Worm (Caenorhabditis elegans): ENCODE results near the gene C35D10.10.

C35D10.10 gene

DNA sequence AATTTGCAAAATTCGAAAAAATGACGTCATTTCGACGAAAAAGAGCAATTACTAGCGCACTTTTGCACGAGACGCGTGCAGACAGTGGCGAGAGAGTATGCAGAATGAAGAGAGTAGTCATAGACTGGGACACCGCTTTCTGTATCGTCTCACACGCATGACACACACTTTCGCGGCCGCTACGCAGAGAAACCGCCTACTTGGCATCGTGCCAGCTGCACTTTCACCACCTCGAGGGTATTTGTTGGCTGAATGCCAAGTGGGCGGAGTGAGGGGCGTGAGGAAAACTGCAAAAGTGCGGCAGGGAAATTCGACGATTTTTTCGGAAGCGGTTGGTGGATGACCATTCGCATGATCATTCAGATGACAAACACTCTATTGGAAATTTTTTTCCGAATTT, 38.1 kb upstream of the C35D10.10 start (continued):
- TF ChIP-seq nhr-10 (tag; optimal IDR thresholded peaks at IDR 0.05) (peak; percentile 86), ZK546.5 (tag; optimal IDR thresholded peaks at IDR 0.05) (peak; percentile 88), ama-1 (optimal IDR thresholded peaks at IDR 0.05) (peak; percentile 36), fos-1 (tag; optimal IDR thresholded peaks at IDR 0.05) (peak; percentile 100), ceh-82 (tag; optimal IDR thresholded peaks at IDR 0.05) (peak; percentile 92), crh-2 (tag; optimal IDR thresholded peaks at IDR 0.05) (peak; percentile 99), lin-39 (tag; optimal IDR thresholded peaks at IDR 0.05) (peak; percentile 77), gmeb-1 (tag; optimal IDR thresholded peaks at IDR 0.05) (peak; percentile 93)

DNA sequence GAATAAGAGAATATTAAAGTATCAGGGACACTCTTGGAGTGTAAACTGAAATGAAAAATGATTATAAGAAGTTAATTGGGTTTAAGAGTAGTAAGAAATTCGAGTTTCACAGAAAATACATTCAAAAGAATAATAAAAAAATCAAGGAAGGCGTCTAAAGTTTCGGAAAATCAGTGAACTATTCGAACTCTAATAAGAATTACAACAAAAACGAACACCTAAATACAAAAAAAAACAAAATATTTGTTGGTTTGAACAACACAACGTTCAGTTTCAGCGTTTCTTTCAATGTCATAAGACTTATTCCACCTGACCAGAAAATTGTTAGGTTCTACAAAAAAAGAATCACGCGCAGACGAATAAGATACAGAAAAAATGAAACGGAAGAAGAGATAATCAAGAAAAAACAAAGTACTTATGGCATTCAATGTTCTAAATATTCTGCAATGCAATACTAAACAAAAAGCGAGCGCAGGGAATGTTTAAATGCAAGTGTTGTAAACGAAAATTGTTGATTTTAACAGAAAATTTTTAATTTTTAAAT, 37.5 kb upstream of the C35D10.10 start, which contains the start of gene nhl-2:
nhl-2 (minus strand) TSS at position 51 of the 544 bp plus-strand sequence.
- TF ChIP-seq dmd-4 (tag; optimal IDR thresholded peaks at IDR 0.05), result no peak
- no peak for TF ChIP-seq nhr-25 (tag; optimal IDR thresholded peaks at IDR 0.05)
- TF ChIP-seq ztf-1 (GFP tag; conservative IDR thresholded peaks at IDR 0.05), result no peak
- TF ChIP-seq sma-9 (GFP tag; optimal IDR thresholded peaks at IDR 0.05), result no peak
- no peak for TF ChIP-seq sma-9 (tag; optimal IDR thresholded peaks at IDR 0.05)
- TF ChIP-seq fos-1 (tag; optimal IDR thresholded peaks at IDR 0.05), result no peak
- TF ChIP-seq crh-2 (tag; optimal IDR thresholded peaks at IDR 0.05), result no peak
- no peak for TF ChIP-seq skn-1 (tag; optimal IDR thresholded peaks at IDR 0.05)
- TF ChIP-seq egl-27 (tag; optimal IDR thresholded peaks at IDR 0.05), result no peak
- TF ChIP-seq ceh-16 (tag; optimal IDR thresholded peaks at IDR 0.05), result no peak
- TF ChIP-seq ZK546.5 (tag; optimal IDR thresholded peaks at IDR 0.05), result no peak
- TF ChIP-seq C34F6.9 (tag; optimal IDR thresholded peaks at IDR 0.05), result no peak
- no peak for TF ChIP-seq peb-1 (tag; optimal IDR thresholded peaks at IDR 0.05)
- TF ChIP-seq snpc-4 (tag; optimal IDR thresholded peaks at IDR 0.05), result no peak
- no peak for TF ChIP-seq lin-11 (tag; optimal IDR thresholded peaks at IDR 0.05)
- TF ChIP-seq nhr-6 (tag; optimal IDR thresholded peaks at IDR 0.05), result no peak
- TF ChIP-seq aly-2 (tag; optimal IDR thresholded peaks at IDR 0.05), result no peak
- no peak for TF ChIP-seq sma-3 (GFP tag; optimal IDR thresholded peaks at IDR 0.05)
- no peak for TF ChIP-seq nhr-10 (tag; optimal IDR thresholded peaks at IDR 0.05)
- no peak for TF ChIP-seq elt-3 (tag; optimal IDR thresholded peaks at IDR 0.05)
- no peak for TF ChIP-seq nhr-77 (tag; optimal IDR thresholded peaks at IDR 0.05)

DNA sequence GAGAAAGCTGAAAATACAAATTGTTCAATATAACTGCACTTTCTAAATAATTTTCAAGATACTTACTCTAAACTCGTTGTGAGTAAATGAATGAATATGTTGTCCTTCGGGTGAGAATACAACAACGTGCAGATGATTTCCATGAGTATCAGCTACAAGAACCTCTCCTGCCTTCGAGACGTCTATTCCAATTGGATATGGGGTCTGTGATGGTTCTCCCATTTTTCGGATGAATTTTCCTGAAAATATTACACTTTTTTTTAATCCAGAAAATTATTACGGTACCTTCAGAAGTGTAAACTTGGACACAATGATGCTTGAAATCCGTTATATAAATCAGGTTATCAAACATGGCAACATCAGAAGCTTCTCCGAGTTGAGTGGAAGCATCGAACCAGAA, 33.7 kb upstream of the C35D10.10 start:
- TF ChIP-seq snpc-4 (tag; optimal IDR thresholded peaks at IDR 0.05), result no peak
- no peak for TF ChIP-seq sma-9 (GFP tag; optimal IDR thresholded peaks at IDR 0.05)
- no peak for TF ChIP-seq sma-9 (tag; optimal IDR thresholded peaks at IDR 0.05)
- TF ChIP-seq ama-1 (optimal IDR thresholded peaks at IDR 0.05), result no peak
- TF ChIP-seq nhr-11 (tag; optimal IDR thresholded peaks at IDR 0.05), result no peak
- TF ChIP-seq C34F6.9 (tag; optimal IDR thresholded peaks at IDR 0.05), result no peak
- no peak for TF ChIP-seq Y55F3AM.14 (GFP tag; optimal IDR thresholded peaks at IDR 0.05)
- no peak for TF ChIP-seq mbf-1 (tag; optimal IDR thresholded peaks at IDR 0.05)
- TF ChIP-seq aly-2 (tag; optimal IDR thresholded peaks at IDR 0.05), result no peak
- no peak for TF ChIP-seq lin-11 (tag; optimal IDR thresholded peaks at IDR 0.05)
- TF ChIP-seq sem-4 (tag; optimal IDR thresholded peaks at IDR 0.05), result no peak
- no peak for TF ChIP-seq egl-27 (tag; optimal IDR thresholded peaks at IDR 0.05)
- no peak for TF ChIP-seq nhr-6 (tag; optimal IDR thresholded peaks at IDR 0.05)
- no peak for TF ChIP-seq elt-3 (tag; optimal IDR thresholded peaks at IDR 0.05)
- no peak for TF ChIP-seq lin-13 (GFP tag; optimal IDR thresholded peaks at IDR 0.05)
- no peak for TF ChIP-seq ceh-82 (tag; optimal IDR thresholded peaks at IDR 0.05)
- TF ChIP-seq fos-1 (tag; optimal IDR thresholded peaks at IDR 0.05), result no peak
- TF ChIP-seq nhr-21 (tag; optimal IDR thresholded peaks at IDR 0.05), result no peak
- no peak for TF ChIP-seq lsy-2 (tag; optimal IDR thresholded peaks at IDR 0.05)

DNA sequence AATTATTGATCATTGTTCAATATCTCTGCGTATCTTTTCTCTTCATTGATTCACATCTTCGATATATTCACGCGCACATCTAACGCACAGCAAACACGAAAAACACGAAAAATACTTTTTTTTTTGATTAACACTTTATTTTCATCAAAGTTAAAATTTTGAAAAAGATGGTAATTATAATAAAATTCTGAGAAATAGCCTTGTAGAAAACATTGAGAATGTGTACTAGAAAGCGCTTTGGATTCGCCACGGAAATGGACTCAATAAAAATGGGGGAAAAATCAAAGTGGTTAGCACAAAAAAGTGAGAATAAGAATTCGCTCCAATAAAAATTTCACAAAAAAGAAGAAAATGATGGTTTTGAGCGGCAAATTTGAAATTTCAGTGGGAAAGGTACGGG, 31.9 kb upstream of the C35D10.10 start, which contains the start of gene F26F4.6:
F26F4.6 (minus strand) TSS at position 101 of the 400 bp plus-strand sequence.
- no peak for TF ChIP-seq mbf-1 (tag; optimal IDR thresholded peaks at IDR 0.05)
- no peak for TF ChIP-seq blmp-1 (tag; optimal IDR thresholded peaks at IDR 0.05; ENCODE audit: insufficient read depth)
- no peak for TF ChIP-seq nhr-77 (tag; optimal IDR thresholded peaks at IDR 0.05)
- TF ChIP-seq nhr-129 (tag; optimal IDR thresholded peaks at IDR 0.05), result no peak
- TF ChIP-seq C34F6.9 (tag; optimal IDR thresholded peaks at IDR 0.05), result no peak
- no peak for TF ChIP-seq ama-1 (optimal IDR thresholded peaks at IDR 0.05)
- TF ChIP-seq Y55F3AM.14 (GFP tag; optimal IDR thresholded peaks at IDR 0.05), result no peak
- no peak for TF ChIP-seq R02D3.7 (tag; optimal IDR thresholded peaks at IDR 0.05)
- no peak for TF ChIP-seq gmeb-1 (tag; optimal IDR thresholded peaks at IDR 0.05)
- no peak for TF ChIP-seq alr-1 (tag; optimal IDR thresholded peaks at IDR 0.05)
- TF ChIP-seq mdl-1 (tag; optimal IDR thresholded peaks at IDR 0.05), result no peak
- no peak for TF ChIP-seq nhr-21 (tag; optimal IDR thresholded peaks at IDR 0.05)

Data from whole organism, L2 larva.